Worm (Caenorhabditis elegans): ENCODE measurements around the gene K06A9.3.

ce11 chrX:1546878-1547555 lies 11.9 kb upstream of the K06A9.3 start, which contains the start of gene K06A9.1:
- TF ChIP-seq ceh-28 (tag; optimal IDR thresholded peaks at IDR 0.05): no peak
- no peak for TF ChIP-seq ZK546.5 (tag; optimal IDR thresholded peaks at IDR 0.05)
- TF ChIP-seq elt-3 (tag; optimal IDR thresholded peaks at IDR 0.05): no peak
- no peak for TF ChIP-seq skn-1 (tag; optimal IDR thresholded peaks at IDR 0.05)
- TF ChIP-seq nhr-11 (tag; optimal IDR thresholded peaks at IDR 0.05): no peak
- TF ChIP-seq ztf-4 (tag; optimal IDR thresholded peaks at IDR 0.05): no peak
- no peak for TF ChIP-seq unc-39 (tag; optimal IDR thresholded peaks at IDR 0.05)
- no peak for TF ChIP-seq lin-15B (tag; optimal IDR thresholded peaks at IDR 0.05)
- peak; percentile 37 for TF ChIP-seq pqm-1 (tag; optimal IDR thresholded peaks at IDR 0.05)
- TF ChIP-seq snpc-4 (tag; optimal IDR thresholded peaks at IDR 0.05): no peak
- TF ChIP-seq ama-1 (optimal IDR thresholded peaks at IDR 0.05): no peak

Measured in whole organism, L3 larva.